Worm (Caenorhabditis elegans) whole organism, L4 larva: ENCODE data around the gene R148.4.

Experiments
- daf-12 ChIP-seq: fragments of 150-350 bp; optimal IDR thresholded peaks from 2 replicates; lab custom pipeline; 2014; ENCODE audit warnings: missing biosample characterization, missing genetic modification reagents, missing genetic modification characterization
- lim-7 ChIP-seq: fragments of 200-800 bp; sonication (Bioruptor generic); IDR thresholded peaks from 2 replicates; pipeline ENCODE4 v1.3.6; 2022; ENCODE audit warnings: missing genetic modification characterization, missing compliant biosample characterization
- lin-29 ChIP-seq: fragments of 200-800 bp; sonication (Bioruptor generic); IDR thresholded peaks from 2 replicates; pipeline ENCODE4 v1.3.6; 2022; ENCODE audit warnings: missing genetic modification reagents, missing genetic modification characterization, missing compliant biosample characterization

- TF ChIP-seq lim-7 (GFP tag; lab: Robert Waterston, UW) (no peak), daf-12 (tag; lab: Kevin White, UChicago) (no peak), lin-29 (no peak)
Observed at ce11 chrIII:3161600-3161999, 9.8 kb upstream of the R148.4 start.
